Worm (Caenorhabditis elegans) whole organism, young adult: ENCODE results near the gene C32D5.7.

Experiments
- B0019.2 ChIP-seq: fragments of 200-800 bp; sonication (Bioruptor generic); conservative IDR thresholded peaks from 2 replicates; pipeline ENCODE4 v1.3.6; 2022; ENCODE audit warnings: missing genetic modification reagents, missing genetic modification characterization, missing compliant biosample characterization
- B0261.1 ChIP-seq: sonication (generic microtip); optimal IDR thresholded peaks from 2 replicates; lab custom pipeline; 2016; ENCODE audit warnings: mild to moderate bottlenecking, missing genetic modification characterization, moderate library complexity, missing compliant biosample characterization
- B0336.3 ChIP-seq: fragments of 200-800 bp; sonication (Bioruptor generic); IDR thresholded peaks from 2 replicates; pipeline ENCODE4 v1.3.6; 2022; ENCODE audit warnings: missing genetic modification characterization, missing compliant biosample characterization
- C06A6.2 ChIP-seq: fragments of 200-800 bp; sonication (Bioruptor generic); conservative IDR thresholded peaks from 2 replicates; pipeline ENCODE4 v1.3.6; 2022; ENCODE audit warnings: missing genetic modification characterization, missing compliant biosample characterization
- F10E7.11 ChIP-seq: sonication (generic microtip); optimal IDR thresholded peaks from 2 replicates; lab custom pipeline; 2017; ENCODE audit warnings: mild to moderate bottlenecking, missing genetic modification characterization, moderate library complexity, missing compliant biosample characterization
- F22D6.2 ChIP-seq: sonication (generic microtip); optimal IDR thresholded peaks from 2 replicates; lab custom pipeline; 2016; ENCODE audit warnings: mild to moderate bottlenecking, missing genetic modification characterization, missing compliant biosample characterization
- F33H1.4 ChIP-seq: fragments of 200-800 bp; sonication (Bioruptor generic); IDR thresholded peaks from 2 replicates; pipeline ENCODE4 v1.3.6; 2022; ENCODE audit warnings: missing genetic modification reagents, missing genetic modification characterization, missing compliant biosample characterization
- F39B2.1 ChIP-seq: fragments of 200-800 bp; sonication (Bioruptor generic); IDR thresholded peaks from 2 replicates; pipeline ENCODE4 v1.3.6; 2022; ENCODE audit warnings: missing genetic modification reagents, missing genetic modification characterization, missing compliant biosample characterization
- F52B5.7 ChIP-seq: sonication (generic microtip); optimal IDR thresholded peaks from 2 replicates; lab custom pipeline; 2016; ENCODE audit warnings: mild to moderate bottlenecking, missing genetic modification characterization, missing compliant biosample characterization
- Y53F4B.3 ChIP-seq: fragments of 200-800 bp; sonication (Bioruptor generic); IDR thresholded peaks from 2 replicates; pipeline ENCODE4 v1.3.6; 2022; ENCODE audit warnings: missing genetic modification reagents, missing genetic modification characterization, missing compliant biosample characterization
- Y56A3A.18 ChIP-seq: fragments of 200-800 bp; sonication (Bioruptor generic); IDR thresholded peaks from 2 replicates; pipeline ENCODE4 v1.3.6; 2022; ENCODE audit warnings: missing genetic modification reagents, missing genetic modification characterization, missing compliant biosample characterization
- Y79H2A.3 ChIP-seq: fragments of 200-800 bp; sonication (Bioruptor generic); conservative IDR thresholded peaks from 2 replicates; pipeline ENCODE4 v1.3.6; 2022; ENCODE audit warnings: missing genetic modification reagents, missing genetic modification characterization, missing compliant biosample characterization
- ama-1 ChIP-seq, 3 experiments: fragments of 150-350 bp in 1 of 3; sonication (generic microtip) in 2 of 3; optimal IDR thresholded peaks; 2 replicates each; lab custom pipeline; 2014 to 2018; ENCODE audit warnings: missing biosample characterization in 2 of 3, missing genetic modification characterization in 2 of 3, missing genetic modification reagents in 2 of 3
- atf-7 ChIP-seq: sonication (generic microtip); optimal IDR thresholded peaks from 2 replicates; lab custom pipeline; 2017; ENCODE audit warnings: mild to moderate bottlenecking, missing genetic modification characterization, missing compliant biosample characterization
- attf-6 ChIP-seq: fragments of 200-800 bp; sonication (Bioruptor generic); IDR thresholded peaks from 2 replicates; pipeline ENCODE4 v1.3.6; 2022; ENCODE audit warnings: missing genetic modification reagents, missing genetic modification characterization, missing compliant biosample characterization
- cebp-2 ChIP-seq: fragments of 200-800 bp; sonication (Bioruptor generic); IDR thresholded peaks from 2 replicates; pipeline ENCODE4 v1.3.6; 2022; ENCODE audit warnings: missing genetic modification characterization, missing compliant biosample characterization
- ceh-27 ChIP-seq: fragments of 200-800 bp; sonication (Bioruptor generic); optimal IDR thresholded peaks from 2 replicates; lab custom pipeline; 2018; ENCODE audit warnings: mild to moderate bottlenecking, missing genetic modification characterization, moderate library complexity, missing compliant biosample characterization
- ceh-40 ChIP-seq: fragments of 200-800 bp; sonication (Bioruptor generic); IDR thresholded peaks from 2 replicates; pipeline ENCODE4 v1.3.6; 2022; ENCODE audit warnings: missing genetic modification characterization, missing compliant biosample characterization
- chd-7 ChIP-seq: sonication (generic microtip); optimal IDR thresholded peaks from 2 replicates; lab custom pipeline; 2016; ENCODE audit warnings: mild to moderate bottlenecking, missing genetic modification characterization, moderate library complexity, missing compliant biosample characterization
- die-1 ChIP-seq: sonication (generic microtip); optimal IDR thresholded peaks from 2 replicates; lab custom pipeline; 2016; ENCODE audit warnings: missing genotype, mild to moderate bottlenecking, missing genetic modification characterization, missing compliant biosample characterization
- efl-1 ChIP-seq: fragments of 150-350 bp; optimal IDR thresholded peaks from 2 replicates; lab custom pipeline; 2014; ENCODE audit warnings: missing biosample characterization, missing genetic modification reagents, missing genetic modification characterization
- egl-18 ChIP-seq: fragments of 200-800 bp; sonication (Bioruptor generic); IDR thresholded peaks from 2 replicates; pipeline ENCODE4 v1.3.6; 2022; ENCODE audit warnings: missing genetic modification reagents, missing genetic modification characterization, missing compliant biosample characterization
- egrh-3 ChIP-seq: fragments of 200-800 bp; sonication (Bioruptor generic); IDR thresholded peaks from 2 replicates; pipeline ENCODE4 v1.3.6; 2022; ENCODE audit warnings: missing genetic modification reagents, missing genetic modification characterization, missing compliant biosample characterization
- ets-4 ChIP-seq: fragments of 200-800 bp; sonication (Bioruptor generic); optimal IDR thresholded peaks from 2 replicates; lab custom pipeline; 2018; ENCODE audit warnings: mild to moderate bottlenecking, missing genetic modification characterization, missing compliant biosample characterization
- gei-17 ChIP-seq: fragments of 200-800 bp; sonication (Bioruptor generic); optimal IDR thresholded peaks from 2 replicates; lab custom pipeline; 2018; ENCODE audit warnings: mild to moderate bottlenecking, missing genetic modification characterization, missing compliant biosample characterization
- him-1 ChIP-seq: sonication (generic microtip); optimal IDR thresholded peaks from 2 replicates; lab custom pipeline; 2016; ENCODE audit warnings: missing genotype, missing genetic modification reagents, missing genetic modification characterization, missing compliant biosample characterization
- hlh-12 ChIP-seq: sonication (generic microtip); optimal IDR thresholded peaks from 2 replicates; lab custom pipeline; 2016; ENCODE audit warnings: missing genetic modification characterization, missing compliant biosample characterization
- let-526 ChIP-seq: fragments of 200-800 bp; sonication (Bioruptor generic); IDR thresholded peaks from 2 replicates; pipeline ENCODE4 v1.3.6; 2022; ENCODE audit warnings: missing genetic modification reagents, missing genetic modification characterization, missing compliant biosample characterization
- let-607 ChIP-seq, 2 experiments: fragments of 200-800 bp in 1 of 2; sonication (Bioruptor generic) in 1 of 2; sonication (generic microtip) in 1 of 2; optimal IDR thresholded peaks; 2 replicates each; lab custom pipeline; 2016 to 2018; ENCODE audit warnings: mild to moderate bottlenecking in 2 of 2, missing compliant biosample characterization in 2 of 2, missing genetic modification characterization in 2 of 2, moderate library complexity in 2 of 2, missing genotype in 1 of 2
- lir-1 ChIP-seq: fragments of 200-800 bp; sonication (Bioruptor generic); conservative IDR thresholded peaks from 2 replicates; pipeline ENCODE4 v1.3.6; 2022; ENCODE audit warnings: missing genetic modification reagents, missing genetic modification characterization, missing compliant biosample characterization
- lsl-1 ChIP-seq: fragments of 200-800 bp; sonication (Bioruptor generic); optimal IDR thresholded peaks from 2 replicates; lab custom pipeline; 2018; ENCODE audit warnings: mild to moderate bottlenecking, missing genetic modification characterization, moderate library complexity, missing compliant biosample characterization
- mel-28 ChIP-seq: sonication (generic microtip); optimal IDR thresholded peaks from 2 replicates; lab custom pipeline; 2016; ENCODE audit warnings: borderline replicate concordance, mild to moderate bottlenecking, missing genetic modification characterization, missing compliant biosample characterization
- nfyb-1 ChIP-seq: fragments of 200-800 bp; sonication (Bioruptor generic); IDR thresholded peaks from 2 replicates; pipeline ENCODE4 v1.3.6; 2022; ENCODE audit warnings: missing genetic modification reagents, missing genetic modification characterization, missing compliant biosample characterization
- nhr-120 ChIP-seq: fragments of 200-800 bp; sonication (Bioruptor generic); IDR thresholded peaks from 2 replicates; pipeline ENCODE4 v1.3.6; 2022; ENCODE audit warnings: missing genetic modification characterization, missing compliant biosample characterization
- nhr-80 ChIP-seq: sonication (generic microtip); optimal IDR thresholded peaks from 2 replicates; lab custom pipeline; 2016; ENCODE audit warnings: missing genetic modification characterization, missing compliant biosample characterization
- pbrm-1 ChIP-seq: fragments of 200-800 bp; sonication (Bioruptor generic); IDR thresholded peaks from 2 replicates; pipeline ENCODE4 v1.3.6; 2022; ENCODE audit warnings: missing genetic modification reagents, missing genetic modification characterization, missing compliant biosample characterization
- pha-4 ChIP-seq: fragments of 150-350 bp; sonication (generic microtip); optimal IDR thresholded peaks from 2 replicates; lab custom pipeline; 2014; ENCODE audit warnings: missing biosample characterization, missing genetic modification reagents, missing genetic modification characterization
- rec-8 ChIP-seq, 2 experiments: sonication (generic microtip); optimal IDR thresholded peaks; 2 replicates each; lab custom pipeline; 2016; ENCODE audit warnings: mild to moderate bottlenecking in 2 of 2, missing genetic modification characterization in 2 of 2, missing genetic modification reagents in 2 of 2, missing genotype in 2 of 2, missing biosample characterization in 1 of 2, missing compliant biosample characterization in 1 of 2, moderate library complexity in 1 of 2
- snpc-3.4 ChIP-seq: sonication (generic microtip); optimal IDR thresholded peaks from 2 replicates; lab custom pipeline; 2017; ENCODE audit warnings: missing genetic modification characterization, mild to moderate bottlenecking, missing compliant biosample characterization, antibody characterized with exemption, moderate library complexity, missing genotype, missing genetic modification reagents
- sptf-2 ChIP-seq: fragments of 200-800 bp; sonication (Bioruptor generic); optimal IDR thresholded peaks from 2 replicates; lab custom pipeline; 2018; ENCODE audit warnings: mild to moderate bottlenecking, missing genetic modification characterization, missing compliant biosample characterization
- tbp1 ChIP-seq: fragments of 200-800 bp; sonication (Bioruptor generic); optimal IDR thresholded peaks from 2 replicates; lab custom pipeline; 2018; ENCODE audit warnings: mild to moderate bottlenecking, missing genetic modification characterization, missing compliant biosample characterization
- tbx-9 ChIP-seq: sonication (generic microtip); optimal IDR thresholded peaks from 2 replicates; lab custom pipeline; 2016; ENCODE audit warnings: borderline replicate concordance, missing genetic modification characterization, inconsistent platforms, missing compliant biosample characterization
- unc-130 ChIP-seq: sonication (generic microtip); optimal IDR thresholded peaks from 2 replicates; lab custom pipeline; 2016; ENCODE audit warnings: missing genetic modification reagents, missing genetic modification characterization, missing compliant biosample characterization
- unc-62 ChIP-seq: fragments of 150-350 bp; optimal IDR thresholded peaks from 2 replicates; lab custom pipeline; 2014; ENCODE audit warnings: missing biosample characterization, missing genetic modification reagents, missing genetic modification characterization
- zim-3 ChIP-seq: sonication (generic microtip); optimal IDR thresholded peaks from 2 replicates; lab custom pipeline; 2017; ENCODE audit warnings: mild to moderate bottlenecking, missing genetic modification characterization, moderate library complexity, missing compliant biosample characterization
- ztf-26 ChIP-seq: sonication (generic microtip); optimal IDR thresholded peaks from 2 replicates; lab custom pipeline; 2017; ENCODE audit warnings: missing genetic modification characterization, missing compliant biosample characterization
- ztf-28 ChIP-seq: fragments of 200-800 bp; sonication (Bioruptor generic); IDR thresholded peaks from 2 replicates; pipeline ENCODE4 v1.3.6; 2022; ENCODE audit warnings: missing genetic modification reagents, missing genetic modification characterization, missing compliant biosample characterization
- ztf-3 ChIP-seq: fragments of 200-800 bp; sonication (Bioruptor generic); optimal IDR thresholded peaks from 2 replicates; lab custom pipeline; 2018; ENCODE audit warnings: mild to moderate bottlenecking, missing genetic modification characterization, missing compliant biosample characterization

The C32D5.7 gene

DNA sequence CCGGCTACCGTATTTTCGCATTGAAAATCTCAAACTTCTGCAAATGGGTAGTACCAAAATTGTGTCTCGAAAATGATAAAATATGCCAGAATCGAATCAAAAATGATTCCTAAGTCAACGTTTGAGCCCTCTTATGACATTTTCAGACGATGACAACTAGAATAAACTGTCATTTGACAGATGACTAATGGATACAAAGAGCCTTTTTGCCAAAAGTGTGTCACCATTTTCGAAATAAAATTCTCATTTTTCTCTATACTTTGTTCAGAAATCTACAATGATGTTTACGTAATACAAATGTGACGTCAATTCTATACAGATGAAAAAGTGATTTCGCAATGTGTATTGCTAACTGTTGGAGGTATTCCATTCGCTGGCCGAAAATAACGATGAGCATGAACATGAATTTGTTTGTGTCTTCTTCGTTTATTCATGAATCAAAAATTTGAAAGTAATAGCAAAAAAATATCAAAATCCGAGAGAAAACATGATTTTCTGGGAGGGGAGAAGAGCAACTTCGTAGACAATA is 6.8 kb upstream of the C32D5.7 start (continued):
- TF ChIP-seq unc-62: peak; percentile 55
- peak; percentile 46 for TF ChIP-seq pha-4 (tag; lab: Kevin White, UChicago)
- TF ChIP-seq egl-18: no peak
- peak; percentile 39 for TF ChIP-seq F22D6.2
- no peak for TF ChIP-seq Y53F4B.3 (GFP tag; lab: Robert Waterston, UW)
- TF ChIP-seq C06A6.2: peak; percentile 67
- peak; percentile 18 for TF ChIP-seq B0261.1 (tag; lab: Kevin White, UChicago)
- TF ChIP-seq F39B2.1 (GFP tag; lab: Robert Waterston, UW): no peak
- TF ChIP-seq ztf-26 (tag; lab: Kevin White, UChicago): peak; percentile 62
- peak; percentile 95 for TF ChIP-seq nfyb-1 (GFP tag; lab: Robert Waterston, UW)
- TF ChIP-seq attf-6 (GFP tag; lab: Robert Waterston, UW): 0 out of 2 replicates have a peak, but pooled peaks have one; percentile 53
- TF ChIP-seq F33H1.4 (GFP tag; lab: Robert Waterston, UW): no peak
- peak; percentile 94 for TF ChIP-seq B0336.3 (GFP tag; lab: Robert Waterston, UW)
- no peak for TF ChIP-seq die-1 (tag; lab: Kevin White, UChicago)
- TF ChIP-seq tbp1 (GFP tag; lab: Kevin White, UChicago): peak; percentile 63
- TF ChIP-seq ztf-3 (GFP tag; lab: Kevin White, UChicago): peak; percentile 66
- TF ChIP-seq mel-28 (tag; lab: Kevin White, UChicago): peak; percentile 75
- peak; percentile 96 for TF ChIP-seq ama-1 (optimal IDR thresholded peaks at IDR 0.05; lab: Kevin White, UChicago)
- peak in 1 of 2 experiments; percentile 49 for TF ChIP-seq ama-1 (GFP tag; optimal IDR thresholded peaks at IDR 0.05; lab: Kevin White, UChicago)
- peak; percentile 22 for TF ChIP-seq ceh-27 (GFP tag; lab: Kevin White, UChicago)
- TF ChIP-seq tbx-9 (tag; lab: Kevin White, UChicago): no peak
- TF ChIP-seq unc-130 (GFP tag; lab: Kevin White, UChicago): peak; percentile 56
- no peak for TF ChIP-seq egrh-3
- peak in 1 of 2 experiments; percentile 10 for TF ChIP-seq let-607 (tag; optimal IDR thresholded peaks at IDR 0.05; lab: Kevin White, UChicago)
- TF ChIP-seq nhr-80 (tag; lab: Kevin White, UChicago): peak; percentile 32
- TF ChIP-seq nhr-120 (GFP tag; lab: Robert Waterston, UW): no peak
- peak; percentile 93 for TF ChIP-seq chd-7 (tag; lab: Kevin White, UChicago)
- no peak for TF ChIP-seq lsl-1 (GFP tag; lab: Kevin White, UChicago)
- TF ChIP-seq hlh-12 (tag; lab: Kevin White, UChicago): no peak
- TF ChIP-seq Y79H2A.3: no peak; the same call in 1 of the 2 replicates
- TF ChIP-seq let-526 (GFP tag; lab: Robert Waterston, UW): peak; percentile 62; the same call in 1 of the 2 replicates
- TF ChIP-seq ztf-28 (GFP tag; lab: Robert Waterston, UW): no peak
- peak; percentile 85 for TF ChIP-seq F52B5.7
- TF ChIP-seq ets-4: peak; percentile 55
- TF ChIP-seq cebp-2 (GFP tag; lab: Robert Waterston, UW): 0 out of 2 replicates have a peak, but pooled peaks have one; percentile 65
- no peak for TF ChIP-seq B0019.2
- peak; percentile 84 for TF ChIP-seq F10E7.11 (tag; lab: Kevin White, UChicago)
- TF ChIP-seq zim-3 (tag; lab: Kevin White, UChicago): peak; percentile 90
- TF ChIP-seq gei-17 (GFP tag; lab: Kevin White, UChicago): peak; percentile 80
- TF ChIP-seq atf-7 (tag; lab: Kevin White, UChicago): peak; percentile 90
- no peak for TF ChIP-seq sptf-2 (GFP tag; lab: Kevin White, UChicago)
- TF ChIP-seq lir-1 (GFP tag; lab: Robert Waterston, UW): 0 out of 2 replicates have a peak, but pooled peaks have one; percentile 31
- TF ChIP-seq efl-1 (GFP tag; lab: Kevin White, UChicago): no peak
- TF ChIP-seq Y56A3A.18 (GFP tag; lab: Robert Waterston, UW): peak; percentile 83; the same call in 1 of the 2 replicates
- TF ChIP-seq rec-8 (tag; optimal IDR thresholded peaks at IDR 0.05; lab: Kevin White, UChicago): peak in 1 of 2 experiments; percentile 10
- TF ChIP-seq him-1 (tag; lab: Kevin White, UChicago): peak; percentile 3
- TF ChIP-seq snpc-3.4 (tag; lab: Kevin White, UChicago): no peak
- TF ChIP-seq pbrm-1: peak; percentile 73; the same call in 1 of the 2 replicates
- TF ChIP-seq ceh-40: no peak
